Fruit fly (Drosophila melanogaster) whole organism, embryonic: Measurements from ENCODE around the gene CycB3.
A peak's percentile ranks its signal among the peaks of the same experiment; 100 is the strongest.

ENCODE experiments used
- Adf1 ChIP-seq: fragments of 200-800 bp; sonication (Bioruptor generic); IDR thresholded peaks from 2 replicates; pipeline ENCODE4 v1.3.6; 2022; ENCODE audit warnings: missing biosample characterization, missing genetic modification characterization
- Antp ChIP-seq: fragments of 200-800 bp; sonication (Bioruptor generic); optimal IDR thresholded peaks from 3 replicates; lab custom pipeline; 2016; ENCODE audit warnings: missing biosample characterization, missing genetic modification characterization
- Atf3 ChIP-seq: fragments of 200-800 bp; sonication (Bioruptor generic); optimal IDR thresholded peaks from 3 replicates; lab custom pipeline; 2016; ENCODE audit warnings: missing biosample characterization, missing genetic modification characterization
- Atf6 ChIP-seq: fragments of 200-800 bp; sonication (Bioruptor generic); IDR thresholded peaks from 2 replicates; pipeline ENCODE4 v1.3.6; 2022; ENCODE audit warnings: missing biosample characterization, missing genetic modification characterization
- CG10267 ChIP-seq: fragments of 200-800 bp; sonication (Bioruptor generic); optimal IDR thresholded peaks from 2 replicates; lab custom pipeline; 2018; ENCODE audit warnings: missing biosample characterization, mild to moderate bottlenecking, missing genetic modification characterization, moderate library complexity
- CG10321 ChIP-seq: fragments of 200-800 bp; sonication (Bioruptor generic); IDR thresholded peaks from 2 replicates; pipeline ENCODE4 v1.3.6; 2022; ENCODE audit warnings: missing biosample characterization, missing genetic modification characterization
- CG11456 ChIP-seq: fragments of 200-800 bp; sonication (Bioruptor generic); IDR thresholded peaks from 3 replicates; pipeline ENCODE4 v1.3.6; 2022; ENCODE audit warnings: missing biosample characterization, missing genetic modification characterization
- CG12071 ChIP-seq: fragments of 200-800 bp; sonication (Bioruptor generic); optimal IDR thresholded peaks from 3 replicates; lab custom pipeline; 2018; ENCODE audit warnings: missing biosample characterization, mild to moderate bottlenecking, missing genetic modification characterization
- CG12236 ChIP-seq: fragments of 200-800 bp; sonication (Bioruptor generic); optimal IDR thresholded peaks from 2 replicates; lab custom pipeline; 2016; ENCODE audit warnings: missing biosample characterization, missing genetic modification characterization
- CG12659 ChIP-seq: fragments of 200-800 bp; sonication (Bioruptor generic); optimal IDR thresholded peaks from 3 replicates; lab custom pipeline; 2017; ENCODE audit warnings: mild to moderate bottlenecking, missing biosample characterization, missing genetic modification reagents, missing genetic modification characterization
- CG12744 ChIP-seq: fragments of 200-800 bp; sonication (Bioruptor generic); optimal IDR thresholded peaks from 2 replicates; lab custom pipeline; 2016; ENCODE audit warnings: missing biosample characterization, missing genetic modification characterization
- CG14965 ChIP-seq: fragments of 200-800 bp; sonication (Bioruptor generic); optimal IDR thresholded peaks from 2 replicates; lab custom pipeline; 2016; ENCODE audit warnings: missing biosample characterization, missing genetic modification characterization, borderline replicate concordance
- CG15601 ChIP-seq: fragments of 200-800 bp; sonication (Bioruptor generic); optimal IDR thresholded peaks from 3 replicates; lab custom pipeline; 2019; ENCODE audit warnings: missing biosample characterization, mild to moderate bottlenecking, missing genetic modification characterization, moderate library complexity
- CG1832 ChIP-seq: fragments of 200-800 bp; sonication (Bioruptor generic); optimal IDR thresholded peaks from 2 replicates; lab custom pipeline; 2017; ENCODE audit warnings: missing biosample characterization, mild to moderate bottlenecking, missing genetic modification characterization, inconsistent platforms
- CG30020 ChIP-seq: fragments of 200-800 bp; optimal IDR thresholded peaks from 2 replicates; lab custom pipeline; 2019; ENCODE audit warnings: missing biosample characterization, mild to moderate bottlenecking, missing genetic modification characterization, moderate library complexity
- CG3065 ChIP-seq: fragments of 200-800 bp; sonication (Bioruptor generic); optimal IDR thresholded peaks from 2 replicates; lab custom pipeline; 2016; ENCODE audit warnings: missing biosample characterization, missing genetic modification characterization
- CG32772 ChIP-seq: fragments of 200-800 bp; sonication (Bioruptor generic); IDR thresholded peaks from 2 replicates; pipeline ENCODE4 v1.3.6; 2022; ENCODE audit warnings: missing biosample characterization, missing genetic modification characterization
- CG4328 ChIP-seq: fragments of 200-800 bp; sonication (Bioruptor generic); optimal IDR thresholded peaks from 3 replicates; lab custom pipeline; 2017; ENCODE audit warnings: missing biosample characterization, missing genetic modification reagents, missing genetic modification characterization
- CG4820 ChIP-seq: fragments of 200-800 bp; sonication (Bioruptor generic); optimal IDR thresholded peaks from 3 replicates; lab custom pipeline; 2016; ENCODE audit warnings: missing biosample characterization, missing genetic modification characterization
- CG6813 ChIP-seq: fragments of 200-800 bp; sonication (Bioruptor generic); optimal IDR thresholded peaks from 2 replicates; lab custom pipeline; 2017; ENCODE audit warnings: missing biosample characterization, missing genetic modification characterization, mild to moderate bottlenecking, moderate library complexity, missing genetic modification reagents
- CG8478 ChIP-seq: fragments of >200 bp; optimal IDR thresholded peaks from 2 replicates; lab custom pipeline; 2018
- CG9932 ChIP-seq: fragments of 200-800 bp; sonication (Bioruptor generic); IDR thresholded peaks from 2 replicates; pipeline ENCODE4 v1.3.6; 2022; ENCODE audit warnings: missing biosample characterization, missing genetic modification characterization
- CTCF ChIP-seq: fragments of 200-800 bp; sonication (Bioruptor generic); optimal IDR thresholded peaks from 2 replicates; lab custom pipeline; 2017; ENCODE audit warnings: missing biosample characterization, mild to moderate bottlenecking, missing genetic modification characterization, moderate library complexity
- CoRest ChIP-seq: fragments of 200-800 bp; sonication (Bioruptor generic); optimal IDR thresholded peaks from 3 replicates; lab custom pipeline; 2018; ENCODE audit warnings: missing biosample characterization, mild to moderate bottlenecking, missing genetic modification characterization, moderate library complexity
- Dip2 ChIP-seq: fragments of 200-800 bp; sonication (Bioruptor generic); IDR thresholded peaks from 2 replicates; pipeline ENCODE4 v1.3.6; 2022; ENCODE audit warnings: missing biosample characterization, missing genetic modification characterization
- E2f1 ChIP-seq: fragments of 200-800 bp; sonication (Bioruptor generic); IDR thresholded peaks from 2 replicates; pipeline ENCODE4 v1.3.6; 2022; ENCODE audit warnings: missing biosample characterization, missing genetic modification characterization
- Fer3 ChIP-seq: fragments of 200-800 bp; sonication (Bioruptor generic); optimal IDR thresholded peaks from 2 replicates; lab custom pipeline; 2018; ENCODE audit warnings: missing biosample characterization, mild to moderate bottlenecking, missing genetic modification characterization, moderate library complexity
- HLH3B ChIP-seq: fragments of 200-800 bp; sonication (Bioruptor generic); IDR thresholded peaks from 2 replicates; pipeline ENCODE4 v1.3.6; 2022; ENCODE audit warnings: missing biosample characterization, missing genetic modification characterization
- MESR4 ChIP-seq: fragments of 200-800 bp; sonication (Bioruptor generic); optimal IDR thresholded peaks from 2 replicates; lab custom pipeline; 2018; ENCODE audit warnings: missing biosample characterization, mild to moderate bottlenecking, missing genetic modification characterization, moderate library complexity
- Mes4 ChIP-seq: fragments of 200-800 bp; sonication (Bioruptor generic); optimal IDR thresholded peaks from 2 replicates; lab custom pipeline; 2016; ENCODE audit warnings: missing biosample characterization, missing genetic modification characterization
- Nf-YB ChIP-seq: fragments of 200-800 bp; sonication (Bioruptor generic); optimal IDR thresholded peaks from 3 replicates; lab custom pipeline; 2019; ENCODE audit warnings: missing biosample characterization, mild to moderate bottlenecking, missing genetic modification characterization, moderate library complexity
- Pdp1 ChIP-seq, 2 experiments: fragments of 200-800 bp; sonication (Bioruptor generic); optimal IDR thresholded peaks; 3 replicates each; lab custom pipeline; 2016; ENCODE audit warnings: missing biosample characterization in 2 of 2, missing genetic modification characterization in 2 of 2, mild to moderate bottlenecking in 1 of 2, moderate library complexity in 1 of 2
- Ravus ChIP-seq: fragments of 200-800 bp; sonication (Bioruptor generic); IDR thresholded peaks from 2 replicates; pipeline ENCODE4 v1.3.6; 2022; ENCODE audit warnings: missing biosample characterization, missing genetic modification characterization
- Rfx ChIP-seq: fragments of 200-800 bp; sonication (Bioruptor generic); IDR thresholded peaks from 2 replicates; pipeline ENCODE4 v1.3.6; 2022; ENCODE audit warnings: missing biosample characterization, missing genetic modification characterization
- Sry-β ChIP-seq: fragments of 200-800 bp; sonication (Bioruptor generic); optimal IDR thresholded peaks from 2 replicates; lab custom pipeline; 2018; ENCODE audit warnings: missing biosample characterization, mild to moderate bottlenecking, missing genetic modification characterization, moderate library complexity
- Ssrp ChIP-seq: fragments of 200-800 bp; sonication (Bioruptor generic); optimal IDR thresholded peaks from 2 replicates; lab custom pipeline; 2018; ENCODE audit warnings: missing biosample characterization, mild to moderate bottlenecking, missing genetic modification characterization, moderate library complexity
- Tbp ChIP-seq: fragments of >200 bp; optimal IDR thresholded peaks from 2 replicates; lab custom pipeline; 2018; ENCODE audit warnings: missing biosample characterization, missing genetic modification characterization
- Xbp1 ChIP-seq: fragments of 200-800 bp; sonication (Bioruptor generic); optimal IDR thresholded peaks from 3 replicates; lab custom pipeline; 2016; ENCODE audit warnings: missing biosample characterization, mild to moderate bottlenecking, missing genetic modification characterization
- ap ChIP-seq: fragments of 200-800 bp; sonication (Bioruptor generic); IDR thresholded peaks from 2 replicates; pipeline ENCODE4 v1.3.6; 2022; ENCODE audit warnings: missing biosample characterization, missing genetic modification characterization
- ash1 ChIP-seq: fragments of 200-800 bp; sonication (Bioruptor generic); optimal IDR thresholded peaks from 2 replicates; lab custom pipeline; 2018; ENCODE audit warnings: missing biosample characterization, mild to moderate bottlenecking, missing genetic modification characterization
- cato ChIP-seq: fragments of 200-800 bp; sonication (Bioruptor generic); optimal IDR thresholded peaks from 2 replicates; lab custom pipeline; 2016; ENCODE audit warnings: missing biosample characterization, missing genetic modification characterization, borderline replicate concordance
- da ChIP-seq: fragments of 200-800 bp; sonication (Bioruptor generic); optimal IDR thresholded peaks from 2 replicates; lab custom pipeline; 2016; ENCODE audit warnings: missing biosample characterization, missing genetic modification characterization
- dimm ChIP-seq: fragments of 200-800 bp; sonication (Bioruptor generic); IDR thresholded peaks from 2 replicates; pipeline ENCODE4 v1.3.6; 2022; ENCODE audit warnings: missing biosample characterization, missing genetic modification characterization
- en ChIP-seq: fragments of 200-800 bp; sonication (Bioruptor generic); optimal IDR thresholded peaks from 2 replicates; lab custom pipeline; 2016; ENCODE audit warnings: missing biosample characterization, missing genetic modification characterization
- gsb-n ChIP-seq: fragments of 200-800 bp; sonication (Bioruptor generic); optimal IDR thresholded peaks from 3 replicates; lab custom pipeline; 2018; ENCODE audit warnings: missing biosample characterization, mild to moderate bottlenecking, missing genetic modification characterization
- ham ChIP-seq: fragments of 200-800 bp; sonication (Bioruptor generic); IDR thresholded peaks from 2 replicates; pipeline ENCODE4 v1.3.6; 2022; ENCODE audit warnings: missing biosample characterization, missing genetic modification characterization
- nerfin-1 ChIP-seq: fragments of 200-800 bp; sonication (Bioruptor generic); optimal IDR thresholded peaks from 3 replicates; lab custom pipeline; 2019; ENCODE audit warnings: missing biosample characterization, mild to moderate bottlenecking, missing genetic modification characterization, moderate library complexity
- slbo ChIP-seq: fragments of 200-800 bp; sonication (Bioruptor generic); IDR thresholded peaks from 2 replicates; pipeline ENCODE4 v1.3.6; 2022; ENCODE audit warnings: missing biosample characterization, missing genetic modification characterization
- sr ChIP-seq: fragments of 200-800 bp; sonication (Bioruptor generic); IDR thresholded peaks from 3 replicates; pipeline ENCODE4 v1.3.6; 2022; ENCODE audit warnings: missing biosample characterization, missing genetic modification characterization
- stwl ChIP-seq: fragments of 200-800 bp; sonication (Bioruptor generic); optimal IDR thresholded peaks from 3 replicates; lab custom pipeline; 2018; ENCODE audit warnings: missing biosample characterization, mild to moderate bottlenecking, missing genetic modification characterization, moderate library complexity
- ttk ChIP-seq: fragments of 200-800 bp; sonication (Bioruptor generic); IDR thresholded peaks from 2 replicates; pipeline ENCODE4 v2.1.2; 2022; ENCODE audit warnings: missing biosample characterization, missing genetic modification characterization

CycB3 gene

DNA sequence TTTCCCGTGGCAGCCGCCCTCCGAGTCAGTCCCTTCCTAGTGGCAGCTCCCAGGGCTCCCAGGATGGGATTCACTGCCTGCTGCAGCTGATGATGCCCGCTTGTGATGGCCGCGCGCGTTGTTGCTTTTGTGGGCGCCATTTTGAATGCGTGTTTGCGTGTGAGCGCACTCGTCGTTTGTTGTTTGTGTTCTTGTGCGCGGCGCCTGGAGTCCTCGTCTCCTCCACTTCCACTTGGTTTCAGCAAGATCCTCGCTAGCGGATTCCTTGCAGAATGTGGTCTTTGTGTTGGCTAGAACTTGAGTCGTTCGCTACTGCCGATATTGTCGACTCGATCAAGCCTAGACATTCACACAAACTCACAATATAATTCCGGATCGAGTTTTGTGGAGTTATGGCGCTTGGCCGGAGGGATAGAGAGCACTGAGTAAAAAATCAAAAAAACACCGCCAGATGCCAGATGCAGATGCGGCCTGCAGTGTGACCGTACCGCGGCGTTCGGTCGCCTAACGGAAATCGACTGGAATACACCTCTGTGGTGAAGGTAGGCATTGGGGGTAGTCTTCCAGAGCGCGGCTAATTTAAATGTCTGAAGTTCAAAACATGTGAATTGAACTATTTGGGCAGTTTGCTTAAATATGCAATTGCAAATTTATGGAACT lies at the start of gene CycB3 (continued):
- TF ChIP-seq CG15601 (tag; lab: Kevin White, UChicago) (peak; percentile 4), ham (GFP tag; lab: Robert Waterston, UW) (no peak), CTCF (GFP tag; lab: Kevin White, UChicago) (peak; percentile 58), E2f1 (GFP tag; lab: Robert Waterston, UW) (no peak), CG14965 (GFP tag; lab: Kevin White, UChicago) (no peak), CG4820 (no peak), CG30020 (tag; lab: Kevin White, UChicago) (peak; percentile 8), Antp (GFP tag; lab: Kevin White, UChicago) (no peak), CG11456 (GFP tag; lab: Robert Waterston, UW) (no peak), Atf6 (GFP tag; lab: Robert Waterston, UW) (no peak), Rfx (peak; percentile 55), da (GFP tag; lab: Kevin White, UChicago) (peak; percentile 34), CG6813 (GFP tag; lab: Kevin White, UChicago) (peak; percentile 39), slbo (GFP tag; lab: Robert Waterston, UW) (no peak), CG8478 (lab: Kevin White, UChicago) (no peak), CG9932 (no peak), sr (GFP tag; lab: Robert Waterston, UW) (peak; percentile 48; the same call in 1 of the 3 replicates), ttk (GFP tag; lab: Robert Waterston, UW) (peak; percentile 20; the same call in 1 of the 2 replicates), Sry-β (no peak), Xbp1 (GFP tag; lab: Kevin White, UChicago) (no peak), CG4328 (GFP tag; lab: Kevin White, UChicago) (peak; percentile 50), MESR4 (peak; percentile 64), HLH3B (no peak), Ssrp (no peak), stwl (tag; lab: Kevin White, UChicago) (peak; percentile 65), cato (GFP tag; lab: Kevin White, UChicago) (no peak), Atf3 (no peak), CG3065 (GFP tag; lab: Kevin White, UChicago) (no peak), CG12744 (GFP tag; lab: Kevin White, UChicago) (no peak), ap (no peak), CG32772 (no peak), CoRest (tag; lab: Kevin White, UChicago) (peak; percentile 51), dimm (GFP tag; lab: Robert Waterston, UW) (no peak), Ravus (no peak), ash1 (GFP tag; lab: Kevin White, UChicago) (no peak), gsb-n (tag; lab: Kevin White, UChicago) (peak; percentile 11), Tbp (GFP tag; lab: Kevin White, UChicago) (peak; percentile 17), Mes4 (GFP tag; lab: Kevin White, UChicago) (no peak), en (no peak), CG1832 (no peak), CG10267 (tag; lab: Kevin White, UChicago) (peak; percentile 47), CG10321 (GFP tag; lab: Robert Waterston, UW) (no peak), Fer3 (tag; lab: Kevin White, UChicago) (no peak), Dip2 (GFP tag; lab: Robert Waterston, UW) (no peak), nerfin-1 (tag; lab: Kevin White, UChicago) (peak; percentile 40), Adf1 (no peak), CG12236 (GFP tag; lab: Kevin White, UChicago) (no peak), CG12071 (GFP tag; lab: Kevin White, UChicago) (no peak), Pdp1 (GFP tag; optimal IDR thresholded peaks at IDR 0.05; lab: Kevin White, UChicago) (no peak), Nf-YB (GFP tag; lab: Kevin White, UChicago) (no peak), CG12659 (GFP tag; lab: Kevin White, UChicago) (peak; percentile 51)
